Worm (Caenorhabditis elegans): ENCODE results near the gene cdh-4.

Gene cdh-4

DNA sequence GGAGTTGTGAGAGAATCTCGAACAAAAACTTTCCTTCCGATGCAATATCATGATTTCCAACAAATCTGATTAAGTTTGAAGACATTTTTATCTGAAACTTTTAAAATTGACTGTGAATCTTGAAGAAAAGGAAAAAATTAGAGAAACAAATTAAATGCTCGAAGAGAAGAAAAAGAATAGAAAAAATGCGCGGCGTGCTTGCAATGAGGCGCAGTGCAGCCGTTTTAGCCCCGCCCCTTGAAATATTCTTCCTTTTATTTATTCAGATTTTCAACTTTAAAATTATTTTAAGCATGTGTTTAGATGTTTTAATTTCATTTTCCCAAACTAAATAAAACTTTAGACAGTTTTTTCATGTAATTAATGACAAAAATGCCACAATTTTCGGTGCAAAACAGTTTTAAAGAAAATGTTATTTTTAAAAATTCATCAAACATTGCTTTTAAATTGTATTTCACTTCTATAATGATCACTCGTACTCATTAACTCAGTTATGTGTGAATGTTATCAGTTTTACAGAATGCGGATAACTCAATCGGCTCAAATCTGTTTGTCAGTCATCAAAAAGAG lies 22.3 kb downstream of the cdh-4 start, which contains the start of the genes mrps-34 and cisd-3.1:
Gene mrps-34, minus strand, starts transcription at position 91 of the 570 bp plus-strand sequence.
Gene cisd-3.1, plus strand, starts transcription at position 520 of the 570 bp plus-strand sequence.
- no peak for TF ChIP-seq nhr-12 (tag; optimal IDR thresholded peaks at IDR 0.05)
- TF ChIP-seq gmeb-1 (tag; optimal IDR thresholded peaks at IDR 0.05) = peak; percentile 42
- TF ChIP-seq mdl-1 (tag; optimal IDR thresholded peaks at IDR 0.05) = no peak
- TF ChIP-seq lin-11 (tag; optimal IDR thresholded peaks at IDR 0.05) = no peak
- no peak for TF ChIP-seq nhr-6 (tag; optimal IDR thresholded peaks at IDR 0.05)
- TF ChIP-seq unc-55 (GFP tag; optimal IDR thresholded peaks at IDR 0.05) = peak; percentile 41
- TF ChIP-seq nhr-25 (tag; optimal IDR thresholded peaks at IDR 0.05) = no peak
- TF ChIP-seq lsy-2 (tag; optimal IDR thresholded peaks at IDR 0.05) = peak in 1 of 2 experiments; percentile 18
- TF ChIP-seq crh-2 (tag; optimal IDR thresholded peaks at IDR 0.05) = peak; percentile 4
- TF ChIP-seq nhr-237 (tag; optimal IDR thresholded peaks at IDR 0.05) = no peak
- no peak for TF ChIP-seq C34F6.9 (tag; optimal IDR thresholded peaks at IDR 0.05)
- no peak for TF ChIP-seq ZK546.5 (tag; optimal IDR thresholded peaks at IDR 0.05)
- no peak for TF ChIP-seq snpc-4 (tag; optimal IDR thresholded peaks at IDR 0.05)
- TF ChIP-seq egl-27 (tag; optimal IDR thresholded peaks at IDR 0.05) = no peak
- no peak for TF ChIP-seq peb-1 (tag; optimal IDR thresholded peaks at IDR 0.05)
- TF ChIP-seq unc-39 (tag; optimal IDR thresholded peaks at IDR 0.05) = no peak
- no peak for TF ChIP-seq aly-2 (tag; optimal IDR thresholded peaks at IDR 0.05)
- peak; percentile 4 for TF ChIP-seq F13H6.1 (tag; optimal IDR thresholded peaks at IDR 0.05)
- TF ChIP-seq nhr-10 (tag; optimal IDR thresholded peaks at IDR 0.05) = no peak
- no peak for TF ChIP-seq ceh-82 (tag; optimal IDR thresholded peaks at IDR 0.05)

ce11 chrIII:4544959-4545358 lies 24.8 kb downstream of the cdh-4 start, which contains the start of gene M88.3:
TSS of gene M88.3 (minus strand) at chrIII:4545059.
- TF ChIP-seq F13H6.1 (tag; optimal IDR thresholded peaks at IDR 0.05) (no peak), C34F6.9 (tag; optimal IDR thresholded peaks at IDR 0.05) (no peak), alr-1 (tag; optimal IDR thresholded peaks at IDR 0.05) (no peak), nhr-129 (tag; optimal IDR thresholded peaks at IDR 0.05) (no peak), nhr-11 (tag; optimal IDR thresholded peaks at IDR 0.05) (no peak)

DNA sequence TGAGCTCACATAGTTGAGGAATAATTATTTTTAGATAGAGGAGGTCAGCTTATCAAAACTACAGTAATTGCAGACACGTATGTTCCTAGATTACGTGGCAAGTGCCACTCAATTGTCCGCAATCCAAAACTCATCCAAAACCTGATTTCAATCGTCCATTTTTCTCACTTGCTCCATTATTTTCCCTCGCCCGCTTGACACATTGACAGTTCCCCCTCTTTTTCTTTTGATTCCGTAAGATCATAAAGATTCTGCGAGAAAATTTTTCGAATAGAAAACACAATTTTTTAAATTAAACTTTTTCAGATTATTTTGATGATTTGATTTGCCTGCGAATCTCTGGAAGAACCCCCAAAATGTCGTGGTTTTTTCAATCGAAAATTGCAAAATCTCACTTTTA lies 28.6 kb downstream of the cdh-4 start, which contains the start of gene M88.4:
Gene M88.4, plus strand, starts transcription at position 301 of the 400 bp plus-strand sequence.
- TF ChIP-seq nhr-12 (tag; optimal IDR thresholded peaks at IDR 0.05) (no peak), unc-39 (tag; optimal IDR thresholded peaks at IDR 0.05) (no peak), lsy-2 (tag; optimal IDR thresholded peaks at IDR 0.05) (no peak), nhr-23 (tag; optimal IDR thresholded peaks at IDR 0.05) (no peak), crh-2 (tag; optimal IDR thresholded peaks at IDR 0.05) (no peak), ztf-11 (tag; optimal IDR thresholded peaks at IDR 0.05) (no peak), nhr-25 (tag; optimal IDR thresholded peaks at IDR 0.05) (no peak), fos-1 (tag; optimal IDR thresholded peaks at IDR 0.05) (no peak), snpc-4 (tag; optimal IDR thresholded peaks at IDR 0.05) (no peak), aly-2 (tag; optimal IDR thresholded peaks at IDR 0.05) (no peak)

DNA sequence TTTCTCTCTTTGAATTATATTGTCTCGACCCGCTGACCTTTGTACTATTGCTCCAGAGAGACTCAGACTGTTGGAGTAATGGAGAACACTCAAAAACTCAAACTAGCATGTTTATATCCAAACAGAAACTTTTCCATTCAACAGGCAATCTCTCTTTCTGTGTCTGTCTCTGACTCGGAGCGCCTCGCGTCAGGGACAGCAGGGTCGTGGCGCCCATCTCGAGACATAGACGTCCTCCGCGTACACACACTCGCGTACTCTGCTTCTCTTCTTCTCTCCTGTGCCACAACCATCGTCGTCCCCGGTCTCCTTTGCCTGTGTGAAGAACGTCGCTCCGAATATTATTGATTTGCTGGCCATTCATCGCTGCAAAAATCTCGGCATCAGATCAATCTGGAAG lies 31.8 kb downstream of the cdh-4 start:
- TF ChIP-seq nhr-129 (tag; optimal IDR thresholded peaks at IDR 0.05) (peak; percentile 91), elt-1 (tag; optimal IDR thresholded peaks at IDR 0.05) (no peak), nhr-77 (tag; optimal IDR thresholded peaks at IDR 0.05) (no peak), sma-3 (GFP tag; optimal IDR thresholded peaks at IDR 0.05) (peak; percentile 46), F13H6.1 (tag; optimal IDR thresholded peaks at IDR 0.05) (peak; percentile 83), nhr-10 (tag; optimal IDR thresholded peaks at IDR 0.05) (no peak), mab-5 (tag; optimal IDR thresholded peaks at IDR 0.05) (peak; percentile 17), lsy-2 (tag; optimal IDR thresholded peaks at IDR 0.05) (peak in 1 of 2 experiments; percentile 71), ceh-82 (tag; optimal IDR thresholded peaks at IDR 0.05) (no peak), dmd-4 (tag; optimal IDR thresholded peaks at IDR 0.05) (no peak), nhr-25 (tag; optimal IDR thresholded peaks at IDR 0.05) (peak; percentile 56), mdl-1 (tag; optimal IDR thresholded peaks at IDR 0.05) (peak; percentile 26 to 49), zag-1 (tag; optimal IDR thresholded peaks at IDR 0.05) (peak; percentile 32), peb-1 (tag; optimal IDR thresholded peaks at IDR 0.05) (peak; percentile 71), ceh-16 (tag; optimal IDR thresholded peaks at IDR 0.05) (no peak), unc-39 (tag; optimal IDR thresholded peaks at IDR 0.05) (no peak), ztf-1 (GFP tag; conservative IDR thresholded peaks at IDR 0.05) (no peak), nhr-12 (tag; optimal IDR thresholded peaks at IDR 0.05) (no peak), nhr-237 (tag; optimal IDR thresholded peaks at IDR 0.05) (no peak), gmeb-1 (tag; optimal IDR thresholded peaks at IDR 0.05) (peak; percentile 49), elt-3 (tag; optimal IDR thresholded peaks at IDR 0.05) (no peak), lin-39 (tag; optimal IDR thresholded peaks at IDR 0.05) (no peak), snpc-4 (tag; optimal IDR thresholded peaks at IDR 0.05) (no peak), lin-11 (tag; optimal IDR thresholded peaks at IDR 0.05) (peak; percentile 37), nhr-11 (tag; optimal IDR thresholded peaks at IDR 0.05) (no peak), C34F6.9 (tag; optimal IDR thresholded peaks at IDR 0.05) (peak; percentile 80), lin-13 (GFP tag; optimal IDR thresholded peaks at IDR 0.05) (peak; percentile 54), nhr-21 (tag; optimal IDR thresholded peaks at IDR 0.05) (peak; percentile 24), nhr-6 (tag; optimal IDR thresholded peaks at IDR 0.05) (no peak), ztf-4 (tag; optimal IDR thresholded peaks at IDR 0.05) (no peak), alr-1 (tag; optimal IDR thresholded peaks at IDR 0.05) (no peak), nhr-23 (tag; optimal IDR thresholded peaks at IDR 0.05) (no peak), R02D3.7 (tag; optimal IDR thresholded peaks at IDR 0.05) (no peak), egl-27 (tag; optimal IDR thresholded peaks at IDR 0.05) (peak; percentile 61), unc-62 (GFP tag; optimal IDR thresholded peaks at IDR 0.05) (no peak), crh-2 (tag; optimal IDR thresholded peaks at IDR 0.05) (peak; percentile 71), fos-1 (tag; optimal IDR thresholded peaks at IDR 0.05) (peak; percentile 83), sma-9 (GFP tag; optimal IDR thresholded peaks at IDR 0.05) (peak; percentile 85), sma-9 (tag; optimal IDR thresholded peaks at IDR 0.05) (no peak)
